Worm (Caenorhabditis elegans): ENCODE data around the gene hpo-9.

DNA sequence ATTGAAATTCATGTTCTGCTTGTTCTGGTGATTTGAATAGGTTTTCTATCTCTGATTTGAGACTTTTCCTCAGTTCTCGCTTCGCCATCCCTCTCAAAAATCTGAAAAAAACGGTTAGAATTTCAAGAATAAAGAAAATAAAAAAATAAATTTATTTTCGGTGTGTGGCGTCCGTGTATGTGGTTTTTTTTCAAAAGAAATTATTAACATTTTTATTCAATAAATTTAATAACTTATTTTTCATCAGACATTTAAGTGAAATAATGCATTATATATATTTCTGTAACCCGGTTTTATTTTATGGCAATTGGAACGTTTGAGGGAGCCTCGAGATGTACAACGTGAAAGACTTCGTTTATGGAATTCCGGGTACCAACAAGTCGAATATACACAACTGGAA, 2.2 kb downstream of the hpo-9 start, which contains the start of gene C05C8.5:
- TF ChIP-seq scrt-1 (GFP tag; IDR thresholded peaks at IDR 0.05) (no peak), ama-1 (optimal IDR thresholded peaks at IDR 0.05) (no peak), tra-4 (tag; optimal IDR thresholded peaks at IDR 0.05) (no peak)
